Worm (Caenorhabditis elegans): ENCODE results near the gene srlf-22.

The srlf-22 gene

ce11 chrV:854966-855365 is 36.0 kb upstream of the srlf-22 start, which contains the start of gene K09C6.9:
TSS of gene K09C6.9 (minus strand) at chrV:855066.
- no peak for TF ChIP-seq nhr-10 (tag; optimal IDR thresholded peaks at IDR 0.05)
- no peak for TF ChIP-seq ztf-11 (tag; optimal IDR thresholded peaks at IDR 0.05)
- TF ChIP-seq F13H6.1 (tag; optimal IDR thresholded peaks at IDR 0.05), result no peak
- TF ChIP-seq nhr-237 (tag; optimal IDR thresholded peaks at IDR 0.05), result no peak
- TF ChIP-seq lin-11 (tag; optimal IDR thresholded peaks at IDR 0.05), result no peak
- no peak for TF ChIP-seq nhr-129 (tag; optimal IDR thresholded peaks at IDR 0.05)
- no peak for TF ChIP-seq C34F6.9 (tag; optimal IDR thresholded peaks at IDR 0.05)
- no peak for TF ChIP-seq dmd-4 (tag; optimal IDR thresholded peaks at IDR 0.05)
- TF ChIP-seq nhr-11 (tag; optimal IDR thresholded peaks at IDR 0.05), result no peak

- TF ChIP-seq nhr-237 (tag; optimal IDR thresholded peaks at IDR 0.05), result no peak
- no peak for TF ChIP-seq ama-1 (optimal IDR thresholded peaks at IDR 0.05)
- TF ChIP-seq egl-27 (tag; optimal IDR thresholded peaks at IDR 0.05), result no peak
- no peak for TF ChIP-seq ztf-4 (tag; optimal IDR thresholded peaks at IDR 0.05)
- TF ChIP-seq nhr-21 (tag; optimal IDR thresholded peaks at IDR 0.05), result no peak
- no peak for TF ChIP-seq nhr-25 (tag; optimal IDR thresholded peaks at IDR 0.05)
- TF ChIP-seq nhr-11 (tag; optimal IDR thresholded peaks at IDR 0.05), result no peak
- no peak for TF ChIP-seq aly-2 (tag; optimal IDR thresholded peaks at IDR 0.05)
- TF ChIP-seq lin-11 (tag; optimal IDR thresholded peaks at IDR 0.05), result no peak
- TF ChIP-seq mbf-1 (tag; optimal IDR thresholded peaks at IDR 0.05), result no peak
- no peak for TF ChIP-seq ztf-11 (tag; optimal IDR thresholded peaks at IDR 0.05)
- TF ChIP-seq lin-39 (tag; optimal IDR thresholded peaks at IDR 0.05), result no peak
Measured at ce11 chrV:856549-856948, 34.4 kb upstream of the srlf-22 start, which contains the start of gene K09C6.2. TSS of gene K09C6.2 (plus strand) at chrV:856849.

- TF ChIP-seq lsy-2 (tag; optimal IDR thresholded peaks at IDR 0.05) (no peak), ama-1 (optimal IDR thresholded peaks at IDR 0.05) (no peak), snpc-4 (tag; optimal IDR thresholded peaks at IDR 0.05) (peak; percentile 88)
Measured at ce11 chrV:858841-859456, 32.0 kb upstream of the srlf-22 start.

ce11 chrV:866729-867128 is 24.2 kb upstream of the srlf-22 start, which contains the start of gene T02B11.3:
TSS of gene T02B11.3 (minus strand) at chrV:866829.
- TF ChIP-seq ceh-16 (tag; optimal IDR thresholded peaks at IDR 0.05), result no peak
- TF ChIP-seq R02D3.7 (tag; optimal IDR thresholded peaks at IDR 0.05), result no peak
- TF ChIP-seq alr-1 (tag; optimal IDR thresholded peaks at IDR 0.05), result no peak
- TF ChIP-seq nhr-25 (tag; optimal IDR thresholded peaks at IDR 0.05), result no peak
- TF ChIP-seq Y55F3AM.14 (GFP tag; optimal IDR thresholded peaks at IDR 0.05), result no peak
- no peak for TF ChIP-seq nhr-10 (tag; optimal IDR thresholded peaks at IDR 0.05)
- TF ChIP-seq sma-3 (GFP tag; optimal IDR thresholded peaks at IDR 0.05), result no peak
- TF ChIP-seq unc-55 (GFP tag; optimal IDR thresholded peaks at IDR 0.05), result no peak
- TF ChIP-seq lin-11 (tag; optimal IDR thresholded peaks at IDR 0.05), result no peak
- no peak for TF ChIP-seq aly-2 (tag; optimal IDR thresholded peaks at IDR 0.05)
- no peak for TF ChIP-seq blmp-1 (tag; optimal IDR thresholded peaks at IDR 0.05; ENCODE audit: insufficient read depth)
- no peak for TF ChIP-seq unc-62 (GFP tag; optimal IDR thresholded peaks at IDR 0.05)
- no peak for TF ChIP-seq nhr-129 (tag; optimal IDR thresholded peaks at IDR 0.05)
- no peak for TF ChIP-seq crh-2 (tag; optimal IDR thresholded peaks at IDR 0.05)
- no peak for TF ChIP-seq nhr-77 (tag; optimal IDR thresholded peaks at IDR 0.05)

- TF ChIP-seq sem-4 (tag; optimal IDR thresholded peaks at IDR 0.05) (no peak), sma-9 (GFP tag; optimal IDR thresholded peaks at IDR 0.05) (no peak), sma-9 (tag; optimal IDR thresholded peaks at IDR 0.05) (no peak), ceh-16 (tag; optimal IDR thresholded peaks at IDR 0.05) (no peak), skn-1 (tag; optimal IDR thresholded peaks at IDR 0.05) (no peak), nhr-10 (tag; optimal IDR thresholded peaks at IDR 0.05) (no peak), blmp-1 (tag; optimal IDR thresholded peaks at IDR 0.05; ENCODE audit: insufficient read depth) (no peak), egl-27 (tag; optimal IDR thresholded peaks at IDR 0.05) (no peak), nhr-11 (tag; optimal IDR thresholded peaks at IDR 0.05) (no peak), nhr-12 (tag; optimal IDR thresholded peaks at IDR 0.05) (no peak), mdl-1 (tag; optimal IDR thresholded peaks at IDR 0.05) (no peak), nhr-21 (tag; optimal IDR thresholded peaks at IDR 0.05) (no peak)
Measured at ce11 chrV:871029-871428, 19.9 kb upstream of the srlf-22 start, which contains the start of gene T02B11.4. TSS of gene T02B11.4 (minus strand) at chrV:871129.

All from whole organism, L2 larva.